Fruit fly (Drosophila melanogaster) whole organism, larva: ENCODE results near the gene rictor.

ENCODE experiments used
- noc ChIP-seq: fragments of 200-800 bp; sonication (Bioruptor generic); optimal IDR thresholded peaks from 3 replicates; lab custom pipeline; 2019; ENCODE audit warnings: missing biosample characterization, mild to moderate bottlenecking, missing genetic modification characterization, moderate library complexity

Gene rictor

dm6 chrX:19212954-19213353 is 48.1 kb downstream of the rictor start, which contains the start of gene Mur18B:
TSS of gene Mur18B (plus strand) at chrX:19213254.
- no peak for TF ChIP-seq noc (tag; lab: Kevin White, UChicago)

DNA sequence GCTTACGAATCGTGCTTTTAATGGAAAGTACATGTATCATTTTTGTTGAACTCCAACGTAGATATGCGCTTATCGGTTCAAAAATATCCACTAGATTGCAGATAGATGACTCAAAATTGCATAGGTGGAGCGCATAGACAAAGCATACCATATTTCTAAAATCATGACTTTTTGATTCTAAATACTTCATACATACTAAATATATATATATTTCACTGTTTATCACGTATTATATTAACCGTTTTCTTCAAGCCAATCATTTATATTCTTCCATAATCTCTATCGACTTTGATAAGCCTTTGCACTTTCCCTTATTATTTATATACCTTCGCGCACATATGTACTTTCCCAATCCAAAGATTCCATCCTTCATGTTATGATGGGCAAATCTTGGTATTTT is 49.1 kb downstream of the rictor start, which contains the start of gene CG14195:
TSS of gene CG14195 (minus strand) at position 101 of the 400 bp plus-strand sequence.
- TF ChIP-seq noc (tag; lab: Kevin White, UChicago): no peak

DNA sequence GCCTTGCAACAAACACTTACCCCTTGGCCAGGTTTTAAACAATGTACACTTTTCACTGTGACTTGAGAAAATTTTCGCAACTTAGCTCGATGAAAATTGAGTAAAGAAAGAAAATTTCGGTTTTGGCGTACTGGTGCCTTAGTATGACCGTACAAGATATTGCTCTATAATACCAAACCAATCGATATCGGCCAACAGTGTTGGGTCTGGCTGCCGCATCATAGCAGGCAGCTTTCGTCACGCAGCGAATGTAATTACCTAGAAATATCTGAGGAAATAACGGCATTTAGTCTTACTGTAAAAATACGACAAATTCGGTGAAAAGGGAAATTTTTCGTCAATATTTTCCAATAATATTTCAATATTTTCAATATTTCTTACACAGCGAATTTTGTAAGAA is 53.0 kb downstream of the rictor start, which contains the start of gene Ulp1:
TSS of gene Ulp1 (minus strand) at position 174 of the 400 bp plus-strand sequence.
- no peak for TF ChIP-seq noc (tag; lab: Kevin White, UChicago)
